Worm (Caenorhabditis elegans): ENCODE results near the gene F40G9.15.

Gene F40G9.15

DNA sequence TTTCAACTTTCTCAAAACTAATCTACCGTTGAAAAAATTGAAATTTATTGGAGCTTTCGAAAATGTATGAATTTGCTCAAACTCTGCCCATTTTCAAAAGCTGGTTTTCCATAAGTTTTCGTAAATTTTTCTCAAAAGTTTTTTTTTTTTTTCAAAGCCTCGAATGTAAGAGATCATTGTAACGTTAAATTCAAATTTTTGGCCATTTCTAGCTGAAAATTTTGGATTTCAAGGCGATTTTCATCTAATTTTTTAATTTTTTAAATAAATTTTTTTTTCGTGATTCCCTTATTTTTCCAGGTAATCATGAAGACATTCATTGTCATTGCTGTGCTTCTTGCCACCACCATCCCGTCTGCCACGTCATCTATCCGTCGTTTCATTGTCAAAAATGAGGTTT is 47.9 kb downstream of the F40G9.15 start, which contains the start of gene hpo-38:
TSS of gene hpo-38 (plus strand) at position 301 of the 400 bp plus-strand sequence.
- TF ChIP-seq drap-1 (GFP tag; optimal IDR thresholded peaks at IDR 0.05) (no peak), ham-2 (GFP tag; optimal IDR thresholded peaks at IDR 0.05) (no peak), ceh-39 (tag; optimal IDR thresholded peaks at IDR 0.05) (no peak), cnd-1 (tag; optimal IDR thresholded peaks at IDR 0.05) (no peak), ces-1 (GFP tag; optimal IDR thresholded peaks at IDR 0.05) (no peak), ceh-43 (GFP tag; optimal IDR thresholded peaks at IDR 0.05) (no peak), bed-3 (GFP tag; optimal IDR thresholded peaks at IDR 0.05) (no peak), lin-13 (tag; optimal IDR thresholded peaks at IDR 0.05) (no peak), sptf-1 (tag; optimal IDR thresholded peaks at IDR 0.05) (no peak), ztf-11 (tag; optimal IDR thresholded peaks at IDR 0.05) (no peak), flh-1 (GFP tag; optimal IDR thresholded peaks at IDR 0.05) (no peak), mls-2 (tag; optimal IDR thresholded peaks at IDR 0.05) (no peak), lsy-2 (tag; optimal IDR thresholded peaks at IDR 0.05) (no peak)

All from whole organism, mixed stage, embryonic.